Worm (Caenorhabditis elegans) whole organism, mixed stage, embryonic: ENCODE data around the gene F49H12.4.

ENCODE experiments used
- M03D4.4 ChIP-seq: sonication (generic microtip); optimal IDR thresholded peaks from 2 replicates; lab custom pipeline; 2017; ENCODE audit warnings: mild to moderate bottlenecking, missing genetic modification characterization, missing compliant biosample characterization
- bed-3 ChIP-seq: fragments of 200-800 bp; sonication (Bioruptor generic); optimal IDR thresholded peaks from 3 replicates; lab custom pipeline; 2018; ENCODE audit warnings: mild to moderate bottlenecking, missing genetic modification characterization, moderate library complexity, missing compliant biosample characterization
- blmp-1 ChIP-seq: fragments of 150-350 bp; optimal IDR thresholded peaks from 2 replicates; lab custom pipeline; 2014; ENCODE audit warnings: missing biosample characterization, missing genetic modification characterization
- ceh-39 ChIP-seq: fragments of 150-350 bp; optimal IDR thresholded peaks from 2 replicates; lab custom pipeline; 2014; ENCODE audit warnings: missing biosample characterization, missing genetic modification characterization
- ceh-43 ChIP-seq: fragments of 200-800 bp; sonication (Bioruptor generic); optimal IDR thresholded peaks from 2 replicates; lab custom pipeline; 2018; ENCODE audit warnings: mild to moderate bottlenecking, missing genetic modification characterization, moderate library complexity, missing compliant biosample characterization
- ceh-83 ChIP-seq: fragments of 200-800 bp; sonication (Bioruptor generic); optimal IDR thresholded peaks from 2 replicates; lab custom pipeline; 2018; ENCODE audit warnings: mild to moderate bottlenecking, missing genetic modification characterization, missing compliant biosample characterization
- ces-1 ChIP-seq: fragments of 150-350 bp; optimal IDR thresholded peaks from 2 replicates; lab custom pipeline; 2014; ENCODE audit warnings: missing biosample characterization, missing genetic modification reagents, missing genetic modification characterization
- cnd-1 ChIP-seq: fragments of 200-800 bp; sonication (Bioruptor generic); optimal IDR thresholded peaks from 2 replicates; lab custom pipeline; 2018; ENCODE audit warnings: mild to moderate bottlenecking, missing genetic modification characterization, missing compliant biosample characterization
- drap-1 ChIP-seq: fragments of 200-800 bp; sonication (Bioruptor generic); optimal IDR thresholded peaks from 3 replicates; lab custom pipeline; 2018; ENCODE audit warnings: mild to moderate bottlenecking, missing genetic modification characterization, missing compliant biosample characterization
- elt-3 ChIP-seq: fragments of 150-350 bp; optimal IDR thresholded peaks from 2 replicates; lab custom pipeline; 2014; ENCODE audit warnings: missing biosample characterization, missing genetic modification characterization
- flh-1 ChIP-seq: fragments of 200-800 bp; sonication (Bioruptor generic); optimal IDR thresholded peaks from 2 replicates; lab custom pipeline; 2018; ENCODE audit warnings: mild to moderate bottlenecking, missing genetic modification characterization, moderate library complexity, missing compliant biosample characterization
- ham-2 ChIP-seq: fragments of 200-800 bp; sonication (Bioruptor generic); optimal IDR thresholded peaks from 2 replicates; lab custom pipeline; 2018; ENCODE audit warnings: mild to moderate bottlenecking, missing genetic modification characterization, missing compliant biosample characterization
- hlh-1 ChIP-seq: fragments of 150-350 bp; optimal IDR thresholded peaks from 2 replicates; lab custom pipeline; 2014; ENCODE audit warnings: missing biosample characterization, missing genetic modification reagents, missing genetic modification characterization
- lin-13 ChIP-seq: fragments of 150-350 bp; optimal IDR thresholded peaks from 2 replicates; lab custom pipeline; 2014; ENCODE audit warnings: missing biosample characterization, missing genetic modification characterization
- lin-32 ChIP-seq: fragments of 200-800 bp; sonication (Bioruptor generic); optimal IDR thresholded peaks from 2 replicates; lab custom pipeline; 2018; ENCODE audit warnings: mild to moderate bottlenecking, missing genetic modification characterization, missing compliant biosample characterization
- lsy-2 ChIP-seq: fragments of 150-350 bp; optimal IDR thresholded peaks from 2 replicates; lab custom pipeline; 2014; ENCODE audit warnings: missing biosample characterization, missing genetic modification characterization
- mab-5 ChIP-seq: fragments of 150-350 bp; optimal IDR thresholded peaks from 2 replicates; lab custom pipeline; 2014; ENCODE audit warnings: missing biosample characterization, missing genetic modification characterization
- mep-1 ChIP-seq: fragments of 150-350 bp; optimal IDR thresholded peaks from 2 replicates; lab custom pipeline; 2017; ENCODE audit warnings: missing biosample characterization, missing genetic modification reagents, missing genetic modification characterization, inconsistent platforms
- mls-2 ChIP-seq: sonication (generic microtip); optimal IDR thresholded peaks from 2 replicates; lab custom pipeline; 2016; ENCODE audit warnings: mild to moderate bottlenecking, missing genetic modification characterization, moderate library complexity, missing compliant biosample characterization
- nhr-12 ChIP-seq: fragments of 150-350 bp; optimal IDR thresholded peaks from 2 replicates; lab custom pipeline; 2014; ENCODE audit warnings: missing biosample characterization, missing genetic modification characterization
- nhr-2 ChIP-seq: fragments of 150-350 bp; optimal IDR thresholded peaks from 2 replicates; lab custom pipeline; 2014; ENCODE audit warnings: missing biosample characterization, missing genetic modification characterization
- nhr-237 ChIP-seq: fragments of 150-350 bp; optimal IDR thresholded peaks from 2 replicates; lab custom pipeline; 2014; ENCODE audit warnings: missing biosample characterization, missing genetic modification characterization
- nhr-76 ChIP-seq: sonication (generic microtip); optimal IDR thresholded peaks from 2 replicates; lab custom pipeline; 2017; ENCODE audit warnings: missing biosample characterization, missing genetic modification characterization
- pha-4 ChIP-seq: fragments of 150-350 bp; optimal IDR thresholded peaks from 2 replicates; lab custom pipeline; 2018; ENCODE audit warnings: missing biosample characterization, missing genetic modification reagents, missing genetic modification characterization
- sem-2 ChIP-seq: fragments of 200-800 bp; sonication (Bioruptor generic); optimal IDR thresholded peaks from 2 replicates; lab custom pipeline; 2018; ENCODE audit warnings: mild to moderate bottlenecking, missing genetic modification characterization, missing compliant biosample characterization
- snpc-4 ChIP-seq: fragments of 150-350 bp; optimal IDR thresholded peaks from 2 replicates; lab custom pipeline; 2014; ENCODE audit warnings: missing biosample characterization, missing genetic modification characterization
- sptf-1 ChIP-seq: sonication (generic microtip); optimal IDR thresholded peaks from 2 replicates; lab custom pipeline; 2017; ENCODE audit warnings: mild to moderate bottlenecking, missing genetic modification characterization, moderate library complexity, missing compliant biosample characterization
- tbx-8 ChIP-seq: fragments of 200-800 bp; sonication (Bioruptor generic); optimal IDR thresholded peaks from 2 replicates; lab custom pipeline; 2018; ENCODE audit warnings: mild to moderate bottlenecking, missing genetic modification characterization, moderate library complexity, missing compliant biosample characterization
- unc-120 ChIP-seq: sonication (generic microtip); optimal IDR thresholded peaks from 2 replicates; lab custom pipeline; 2017; ENCODE audit warnings: missing genetic modification characterization, missing compliant biosample characterization; ENCODE audit not compliant: poor library complexity, severe bottlenecking
- unc-39 ChIP-seq: fragments of 150-350 bp; optimal IDR thresholded peaks from 2 replicates; lab custom pipeline; 2014; ENCODE audit warnings: missing biosample characterization, missing genetic modification characterization
- unc-62 ChIP-seq: fragments of 150-350 bp; optimal IDR thresholded peaks from 2 replicates; lab custom pipeline; 2014; ENCODE audit warnings: missing biosample characterization, missing genetic modification reagents, missing genetic modification characterization
- ztf-11 ChIP-seq: fragments of 150-350 bp; optimal IDR thresholded peaks from 2 replicates; lab custom pipeline; 2014; ENCODE audit warnings: missing biosample characterization, missing genetic modification characterization

The F49H12.4 gene

DNA sequence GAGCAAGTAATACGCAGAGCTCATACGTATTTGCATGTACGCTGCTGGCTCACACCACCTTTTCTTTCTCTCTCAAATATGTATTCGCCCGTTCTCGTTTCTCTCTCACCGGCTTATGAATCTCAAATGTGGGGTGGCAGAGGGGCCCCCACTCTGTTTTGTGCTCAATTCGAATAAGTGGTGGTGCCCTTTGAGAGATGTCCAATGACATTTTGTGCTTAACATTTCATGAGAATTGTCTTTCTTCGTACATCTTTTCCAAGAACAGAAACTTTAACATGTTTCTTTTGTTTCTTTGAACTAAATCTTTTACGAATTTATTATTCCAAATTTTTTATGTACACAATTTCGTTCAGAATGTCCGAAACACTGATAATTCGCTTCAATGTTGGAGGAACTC is 4.4 kb downstream of the F49H12.4 start, which contains the start of gene F49H12.3:
F49H12.3 (plus strand) TSS at position 357 of the 400 bp plus-strand sequence.
- no peak for TF ChIP-seq nhr-237 (tag; lab: Kevin White, UChicago)
- TF ChIP-seq lsy-2 (tag; lab: Kevin White, UChicago) = peak; percentile 48
- TF ChIP-seq, all 35 proteins: peak for 1

DNA sequence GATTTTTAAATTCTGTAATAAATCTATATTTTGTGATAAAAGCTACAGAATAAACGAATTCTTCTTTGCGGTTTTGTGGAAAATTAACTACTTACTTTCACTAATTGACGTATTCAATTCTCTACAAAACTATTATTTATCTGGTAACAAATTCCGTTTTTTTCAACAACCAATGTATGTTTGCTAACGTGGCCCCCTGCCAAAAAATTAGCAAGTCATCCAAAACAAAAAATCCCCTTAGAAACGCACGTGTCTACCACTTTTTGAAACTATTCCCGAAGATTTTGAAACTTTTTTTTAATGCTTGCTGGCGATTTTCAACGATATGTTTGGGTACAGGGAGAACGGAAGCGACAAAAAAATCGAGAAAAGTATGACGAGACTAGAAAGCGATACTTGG is 5.4 kb downstream of the F49H12.4 start, which contains the start of gene F49H12.2:
F49H12.2 (plus strand) TSS at position 301 of the 400 bp plus-strand sequence.
- TF ChIP-seq ceh-83 (GFP tag; lab: Kevin White, UChicago) (no peak), ces-1 (GFP tag; lab: Kevin White, UChicago) (no peak), elt-3 (no peak), ceh-43 (GFP tag; lab: Kevin White, UChicago) (no peak), unc-120 (no peak), M03D4.4 (tag; lab: Kevin White, UChicago) (no peak), nhr-2 (tag; lab: Kevin White, UChicago) (no peak), bed-3 (GFP tag; lab: Kevin White, UChicago) (no peak), unc-62 (no peak), tbx-8 (GFP tag; lab: Kevin White, UChicago) (no peak), lin-32 (no peak), blmp-1 (tag; lab: Kevin White, UChicago) (no peak), nhr-237 (tag; lab: Kevin White, UChicago) (no peak), sem-2 (no peak), nhr-12 (no peak), unc-39 (tag; lab: Kevin White, UChicago) (no peak), ceh-39 (tag; lab: Kevin White, UChicago) (no peak), ztf-11 (tag; lab: Kevin White, UChicago) (no peak), ham-2 (GFP tag; lab: Kevin White, UChicago) (no peak), drap-1 (GFP tag; lab: Kevin White, UChicago) (no peak)

DNA sequence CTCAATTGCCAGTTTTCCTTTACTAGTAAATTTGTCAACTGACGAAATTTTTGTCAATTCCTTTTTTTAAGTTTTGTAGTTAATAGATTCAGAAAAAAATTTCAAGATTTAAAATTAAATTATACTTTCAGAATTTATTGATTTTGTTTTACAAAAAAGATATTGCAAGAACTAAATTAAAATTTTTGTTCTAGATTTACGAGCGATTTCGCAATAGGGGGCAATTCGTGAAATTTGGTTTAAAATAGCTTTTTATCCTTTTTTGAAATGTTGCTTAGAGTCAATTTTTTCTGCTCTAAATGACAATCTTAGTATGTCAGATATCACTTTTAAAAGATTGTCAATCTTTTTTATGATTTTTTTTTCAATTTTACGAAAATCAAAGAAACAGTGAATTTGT is 5.9 kb downstream of the F49H12.4 start:
- no peak for TF ChIP-seq ceh-83 (GFP tag; lab: Kevin White, UChicago)
- TF ChIP-seq lsy-2 (tag; lab: Kevin White, UChicago) = peak; percentile 3

DNA sequence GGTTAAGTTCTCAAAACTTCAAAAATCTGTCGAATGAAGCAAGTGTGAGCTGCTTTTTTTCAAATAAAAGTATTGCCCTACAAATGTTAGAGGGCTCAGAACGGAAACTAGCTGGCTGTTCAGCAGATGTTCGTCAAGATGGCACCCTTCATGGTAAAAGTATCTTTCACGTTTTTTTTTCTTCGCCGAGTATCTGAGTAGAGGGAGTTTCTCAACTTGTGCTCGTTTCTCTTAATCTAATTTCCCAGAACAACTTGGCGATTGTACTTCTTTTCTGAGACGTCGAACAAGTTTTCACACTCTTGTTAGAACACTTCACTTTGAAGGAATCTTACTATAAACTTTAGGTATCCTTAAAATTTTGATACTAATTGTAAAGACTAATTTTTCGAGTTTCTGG is 8.1 kb downstream of the F49H12.4 start:
- no peak for TF ChIP-seq snpc-4 (tag; lab: Kevin White, UChicago)
- no peak for TF ChIP-seq mls-2 (tag; lab: Kevin White, UChicago)
- TF ChIP-seq lin-32 = no peak
- no peak for TF ChIP-seq unc-120
- no peak for TF ChIP-seq nhr-2 (tag; lab: Kevin White, UChicago)
- TF ChIP-seq ces-1 (GFP tag; lab: Kevin White, UChicago) = peak; percentile 29
- TF ChIP-seq mab-5 (tag; lab: Kevin White, UChicago) = no peak
- TF ChIP-seq flh-1 (GFP tag; lab: Kevin White, UChicago) = no peak

- no peak for TF ChIP-seq cnd-1
- TF ChIP-seq bed-3 (GFP tag; lab: Kevin White, UChicago) = no peak
- TF ChIP-seq unc-62 = no peak
- TF ChIP-seq nhr-237 (tag; lab: Kevin White, UChicago) = peak; percentile 10
- peak; percentile 61 for TF ChIP-seq mep-1
- peak; percentile 20 for TF ChIP-seq hlh-1 (tag; lab: Kevin White, UChicago)
- peak; percentile 33 for TF ChIP-seq sptf-1 (tag; lab: Kevin White, UChicago)
- no peak for TF ChIP-seq nhr-2 (tag; lab: Kevin White, UChicago)
- TF ChIP-seq pha-4 (tag; lab: Kevin White, UChicago) = peak; percentile 47
- peak; percentile 98 for TF ChIP-seq lsy-2 (tag; lab: Kevin White, UChicago)
- TF ChIP-seq nhr-12 = no peak
- TF ChIP-seq lin-13 (tag; lab: Kevin White, UChicago) = peak; percentile 5
Observed at ce11 chrX:2089434-2089833, 9.8 kb downstream of the F49H12.4 start, which contains the start of gene lsy-2. TSS of gene lsy-2 (plus strand) at chrX:2089704.

- no peak for TF ChIP-seq elt-3
- no peak for TF ChIP-seq nhr-12
- TF ChIP-seq nhr-76 = no peak
- TF ChIP-seq M03D4.4 (tag; lab: Kevin White, UChicago) = no peak
- TF ChIP-seq unc-62 = no peak
- peak; percentile 56 for TF ChIP-seq ceh-39 (tag; lab: Kevin White, UChicago)
- peak; percentile 25 for TF ChIP-seq pha-4 (tag; lab: Kevin White, UChicago)
- peak; percentile 1 for TF ChIP-seq nhr-2 (tag; lab: Kevin White, UChicago)
- peak; percentile 92 for TF ChIP-seq lsy-2 (tag; lab: Kevin White, UChicago)
- TF ChIP-seq tbx-8 (GFP tag; lab: Kevin White, UChicago) = no peak
- TF ChIP-seq unc-120 = no peak
- TF ChIP-seq, all 35 proteins: peak for 4
Observed at ce11 chrX:2090493-2090892, 10.9 kb downstream of the F49H12.4 start.
